Fruit fly (Drosophila melanogaster) whole organism, prepupa: Measurements from ENCODE around the gene CG3603.
A peak's percentile ranks its signal among the peaks of the same experiment; 100 is the strongest.

Experiments used
- Blimp-1 ChIP-seq: fragments of 200-800 bp; sonication (Bioruptor generic); optimal IDR thresholded peaks from 3 replicates; lab custom pipeline; 2017; ENCODE audit warnings: missing biosample characterization, missing genetic modification characterization, mild to moderate bottlenecking, moderate library complexity, missing genetic modification reagents
- CG10631 ChIP-seq: fragments of 200-800 bp; sonication (Bioruptor generic); optimal IDR thresholded peaks from 2 replicates; lab custom pipeline; 2016; ENCODE audit warnings: missing biosample characterization, missing genetic modification characterization
- CG10669 ChIP-seq: fragments of 200-800 bp; sonication (Bioruptor generic); optimal IDR thresholded peaks from 3 replicates; lab custom pipeline; 2018; ENCODE audit warnings: missing biosample characterization, mild to moderate bottlenecking, missing genetic modification characterization, moderate library complexity
- CG11294 ChIP-seq: fragments of 200-800 bp; sonication (Bioruptor generic); IDR thresholded peaks from 2 replicates; pipeline ENCODE4 v1.3.6; 2022; ENCODE audit warnings: missing biosample characterization, missing genetic modification characterization
- CG11762 ChIP-seq: fragments of 200-800 bp; sonication (Bioruptor generic); optimal IDR thresholded peaks from 3 replicates; lab custom pipeline; 2016; ENCODE audit warnings: missing biosample characterization, missing genetic modification characterization; ENCODE audit not compliant: insufficient read depth
- CG11902 ChIP-seq: fragments of 200-800 bp; sonication (Bioruptor generic); optimal IDR thresholded peaks from 3 replicates; lab custom pipeline; 2016; ENCODE audit warnings: missing biosample characterization, missing genetic modification characterization
- CG1621 ChIP-seq: fragments of 200-800 bp; sonication (Bioruptor generic); optimal IDR thresholded peaks from 3 replicates; lab custom pipeline; 2018; ENCODE audit warnings: missing biosample characterization, mild to moderate bottlenecking, missing genetic modification characterization
- CG16779 ChIP-seq: fragments of 200-800 bp; sonication (Bioruptor generic); optimal IDR thresholded peaks from 3 replicates; lab custom pipeline; 2017; ENCODE audit warnings: missing biosample characterization, mild to moderate bottlenecking, missing genetic modification characterization
- CG3032 ChIP-seq: fragments of 200-800 bp; optimal IDR thresholded peaks from 2 replicates; lab custom pipeline; 2019; ENCODE audit warnings: missing biosample characterization, mild to moderate bottlenecking, missing genetic modification characterization, moderate library complexity
- CG31627 ChIP-seq: fragments of 200-800 bp; sonication (Bioruptor generic); optimal IDR thresholded peaks from 3 replicates; lab custom pipeline; 2016; ENCODE audit warnings: missing biosample characterization, missing genetic modification characterization
- CG32006 ChIP-seq: fragments of 200-800 bp; sonication (Bioruptor generic); optimal IDR thresholded peaks from 3 replicates; lab custom pipeline; 2017; ENCODE audit warnings: missing biosample characterization, mild to moderate bottlenecking, missing genetic modification characterization
- CG34406 ChIP-seq: fragments of 200-800 bp; sonication (Bioruptor generic); optimal IDR thresholded peaks from 3 replicates; lab custom pipeline; 2016; ENCODE audit warnings: missing biosample characterization, missing genetic modification characterization
- CG3919 ChIP-seq: fragments of 200-800 bp; sonication (Bioruptor generic); optimal IDR thresholded peaks from 3 replicates; lab custom pipeline; 2016; ENCODE audit warnings: missing biosample characterization, missing genetic modification characterization
- CG6163 ChIP-seq: fragments of 200-800 bp; sonication (Bioruptor generic); IDR thresholded peaks from 3 replicates; pipeline ENCODE4 v1.3.6; 2022; ENCODE audit warnings: missing biosample characterization, missing genetic modification characterization
- CG6276 ChIP-seq: fragments of 200-800 bp; sonication (Bioruptor generic); optimal IDR thresholded peaks from 2 replicates; lab custom pipeline; 2017; ENCODE audit warnings: missing biosample characterization, mild to moderate bottlenecking, missing genetic modification characterization
- CG6792 ChIP-seq: fragments of 200-800 bp; sonication (Bioruptor generic); optimal IDR thresholded peaks from 3 replicates; lab custom pipeline; 2016; ENCODE audit warnings: missing biosample characterization, missing genetic modification characterization
- CG6808 ChIP-seq: fragments of 200-800 bp; sonication (Bioruptor generic); optimal IDR thresholded peaks from 3 replicates; lab custom pipeline; 2017; ENCODE audit warnings: missing biosample characterization, missing genetic modification characterization, mild to moderate bottlenecking, moderate library complexity, missing genetic modification reagents
- CG6854 ChIP-seq: fragments of 200-800 bp; sonication (Bioruptor generic); optimal IDR thresholded peaks from 2 replicates; lab custom pipeline; 2017; ENCODE audit warnings: missing biosample characterization, mild to moderate bottlenecking, missing genetic modification characterization
- CG8119 ChIP-seq: fragments of 200-800 bp; sonication (Bioruptor generic); IDR thresholded peaks from 3 replicates; pipeline ENCODE4 v1.3.6; 2022; ENCODE audit warnings: missing biosample characterization, missing genetic modification characterization
- CG8632 ChIP-seq: fragments of 200-800 bp; sonication (Bioruptor generic); optimal IDR thresholded peaks from 3 replicates; lab custom pipeline; 2016; ENCODE audit warnings: missing biosample characterization, missing genetic modification characterization
- CG9139 ChIP-seq: fragments of 200-800 bp; sonication (Bioruptor generic); optimal IDR thresholded peaks from 3 replicates; lab custom pipeline; 2017; ENCODE audit warnings: missing biosample characterization, mild to moderate bottlenecking, missing genetic modification characterization
- Eip75B ChIP-seq: fragments of 200-800 bp; sonication (Bioruptor generic); optimal IDR thresholded peaks from 3 replicates; lab custom pipeline; 2016; ENCODE audit warnings: missing biosample characterization, missing genetic modification characterization
- Eip93F ChIP-seq: fragments of 200-800 bp; sonication (Bioruptor generic); optimal IDR thresholded peaks from 2 replicates; lab custom pipeline; 2016; ENCODE audit warnings: missing biosample characterization, mild to moderate bottlenecking, missing genetic modification characterization
- Ets21C ChIP-seq: fragments of 200-800 bp; sonication (Bioruptor generic); optimal IDR thresholded peaks from 3 replicates; lab custom pipeline; 2016; ENCODE audit warnings: missing biosample characterization, missing genetic modification characterization
- Ets96B ChIP-seq: fragments of 200-800 bp; optimal IDR thresholded peaks from 2 replicates; lab custom pipeline; 2019; ENCODE audit warnings: missing biosample characterization, mild to moderate bottlenecking, missing genetic modification characterization, moderate library complexity
- Gug ChIP-seq: fragments of 200-800 bp; sonication (Bioruptor generic); IDR thresholded peaks from 2 replicates; pipeline ENCODE4 v1.3.6; 2022; ENCODE audit warnings: missing biosample characterization, missing genetic modification characterization
- Hr39 ChIP-seq: fragments of 200-800 bp; sonication (Bioruptor generic); optimal IDR thresholded peaks from 2 replicates; lab custom pipeline; 2016; ENCODE audit warnings: missing biosample characterization, missing genetic modification characterization
- Hr4 ChIP-seq: fragments of 200-800 bp; sonication (Bioruptor generic); optimal IDR thresholded peaks from 3 replicates; lab custom pipeline; 2016; ENCODE audit warnings: missing biosample characterization, missing genetic modification characterization
- Lpt ChIP-seq: fragments of 200-800 bp; sonication (Bioruptor generic); optimal IDR thresholded peaks from 3 replicates; lab custom pipeline; 2016; ENCODE audit warnings: missing biosample characterization, missing genetic modification characterization
- OdsH ChIP-seq: fragments of 200-800 bp; sonication (Bioruptor generic); optimal IDR thresholded peaks from 3 replicates; lab custom pipeline; 2016; ENCODE audit warnings: missing biosample characterization, missing genetic modification characterization
- Sox102F ChIP-seq: fragments of 200-800 bp; sonication (Bioruptor generic); optimal IDR thresholded peaks from 2 replicates; lab custom pipeline; 2016; ENCODE audit warnings: missing biosample characterization, mild to moderate bottlenecking, missing genetic modification characterization
- Sox14 ChIP-seq: fragments of 200-800 bp; sonication (Bioruptor generic); optimal IDR thresholded peaks from 3 replicates; lab custom pipeline; 2016; ENCODE audit warnings: missing biosample characterization, missing genetic modification characterization
- Sox15 ChIP-seq: fragments of 200-800 bp; sonication (Bioruptor generic); optimal IDR thresholded peaks from 3 replicates; lab custom pipeline; 2016; ENCODE audit warnings: missing biosample characterization, missing genetic modification characterization
- achi ChIP-seq: fragments of 200-800 bp; sonication (Bioruptor generic); optimal IDR thresholded peaks from 3 replicates; lab custom pipeline; 2016; ENCODE audit warnings: missing biosample characterization, missing genetic modification characterization
- acj6 ChIP-seq: fragments of 200-800 bp; sonication (Bioruptor generic); optimal IDR thresholded peaks from 3 replicates; lab custom pipeline; 2016; ENCODE audit warnings: missing biosample characterization, missing genetic modification characterization
- cyc ChIP-seq: fragments of 200-800 bp; sonication (Bioruptor generic); optimal IDR thresholded peaks from 3 replicates; lab custom pipeline; 2016; ENCODE audit warnings: missing biosample characterization, missing genetic modification characterization
- dac ChIP-seq: fragments of 200-800 bp; sonication (Bioruptor generic); optimal IDR thresholded peaks from 2 replicates; lab custom pipeline; 2017; ENCODE audit warnings: missing biosample characterization, mild to moderate bottlenecking, missing genetic modification characterization
- dsx ChIP-seq: fragments of 200-800 bp; optimal IDR thresholded peaks from 3 replicates; lab custom pipeline; 2019; ENCODE audit warnings: missing biosample characterization, mild to moderate bottlenecking, missing genetic modification characterization, moderate library complexity; ENCODE audit not compliant: poor library complexity, severe bottlenecking
- esn ChIP-seq: fragments of 200-800 bp; sonication (Bioruptor generic); optimal IDR thresholded peaks from 2 replicates; lab custom pipeline; 2016; ENCODE audit warnings: missing biosample characterization, mild to moderate bottlenecking, missing genetic modification characterization, moderate library complexity
- fd59A ChIP-seq: fragments of 200-800 bp; sonication (Bioruptor generic); optimal IDR thresholded peaks from 2 replicates; lab custom pipeline; 2017; ENCODE audit warnings: missing biosample characterization, mild to moderate bottlenecking, missing genetic modification characterization, missing genetic modification reagents
- fd85E ChIP-seq: fragments of 200-800 bp; sonication (Bioruptor generic); optimal IDR thresholded peaks from 3 replicates; lab custom pipeline; 2016; ENCODE audit warnings: missing biosample characterization, missing genetic modification characterization
- fkh ChIP-seq: fragments of 200-800 bp; sonication (Bioruptor generic); optimal IDR thresholded peaks from 3 replicates; lab custom pipeline; 2017; ENCODE audit warnings: missing biosample characterization, mild to moderate bottlenecking, missing genetic modification characterization, moderate library complexity
- lz ChIP-seq: fragments of 200-800 bp; sonication (Bioruptor generic); optimal IDR thresholded peaks from 3 replicates; lab custom pipeline; 2016; ENCODE audit warnings: missing biosample characterization, missing genetic modification characterization
- net ChIP-seq: fragments of 200-800 bp; sonication (Bioruptor generic); optimal IDR thresholded peaks from 3 replicates; lab custom pipeline; 2016; ENCODE audit warnings: missing biosample characterization, missing genetic modification characterization
- pdm3 ChIP-seq: fragments of 200-800 bp; sonication (Bioruptor generic); optimal IDR thresholded peaks from 3 replicates; lab custom pipeline; 2016; ENCODE audit warnings: missing biosample characterization, missing genetic modification characterization
- salr ChIP-seq, 2 experiments: fragments of 200-800 bp; sonication (Bioruptor generic); optimal IDR thresholded peaks; 3 replicates each; lab custom pipeline; 2016 to 2018; ENCODE audit warnings: missing biosample characterization in 2 of 2, missing genetic modification characterization in 2 of 2, mild to moderate bottlenecking in 1 of 2
- spab ChIP-seq: fragments of 200-800 bp; sonication (Bioruptor generic); optimal IDR thresholded peaks from 2 replicates; lab custom pipeline; 2017; ENCODE audit warnings: missing biosample characterization, mild to moderate bottlenecking, missing genetic modification characterization, missing genetic modification reagents
- ss ChIP-seq, 2 experiments: fragments of 200-800 bp; sonication (Bioruptor generic); optimal IDR thresholded peaks; 2 replicates in 1 of 2; 3 replicates in 1 of 2; lab custom pipeline; 2017 to 2018; ENCODE audit warnings: mild to moderate bottlenecking in 2 of 2, missing biosample characterization in 2 of 2, missing genetic modification characterization in 2 of 2, moderate library complexity in 1 of 2
- svp ChIP-seq: fragments of 200-800 bp; sonication (Bioruptor generic); peaks from one replicate; lab custom pipeline; 2016; ENCODE audit warnings: missing biosample characterization, missing genetic modification characterization
- topi ChIP-seq: fragments of 200-800 bp; sonication (Bioruptor generic); optimal IDR thresholded peaks from 3 replicates; lab custom pipeline; 2016; ENCODE audit warnings: missing biosample characterization, missing genetic modification characterization
- vri ChIP-seq: fragments of 200-800 bp; sonication (Bioruptor generic); optimal IDR thresholded peaks from 3 replicates; lab custom pipeline; 2016; ENCODE audit warnings: missing biosample characterization, mild to moderate bottlenecking, missing genetic modification characterization

Gene CG3603

DNA sequence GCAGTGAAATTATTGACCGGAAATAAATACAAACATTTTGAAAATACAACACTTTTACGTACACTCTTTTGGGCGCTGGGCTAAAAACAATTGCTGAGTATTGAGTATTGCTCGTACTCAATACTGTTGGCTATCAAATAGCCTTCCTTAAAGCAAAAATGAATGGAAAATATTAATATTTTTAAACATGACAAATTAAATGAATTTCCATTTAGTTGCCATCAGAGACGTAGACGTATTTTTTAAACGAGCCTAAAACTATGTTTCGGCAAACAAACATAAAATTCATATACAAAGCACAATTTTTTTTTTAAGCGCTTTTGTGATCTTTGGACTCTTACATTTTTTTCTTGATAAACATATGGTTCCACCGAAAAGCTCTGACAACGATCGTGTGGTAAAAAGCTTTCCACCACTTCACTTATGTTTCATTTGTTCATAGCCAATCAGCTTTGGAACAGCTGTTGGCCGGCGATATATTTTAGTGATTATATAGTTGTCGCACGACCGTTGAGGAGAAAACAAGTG lies at the start of gene CG3603:
Gene CG3603 (plus strand): TSS at position 490 of the 528 bp plus-strand sequence.
- peak; percentile 78 for TF ChIP-seq svp (GFP tag; lab: Kevin White, UChicago)
- peak; percentile 76 to 85 for TF ChIP-seq ss (GFP tag; optimal IDR thresholded peaks at IDR 0.05; lab: Kevin White, UChicago)
- TF ChIP-seq CG6854 (GFP tag; lab: Kevin White, UChicago): peak; percentile 93
- TF ChIP-seq CG1621: peak; percentile 57
- no peak for TF ChIP-seq fkh
- TF ChIP-seq CG10669 (GFP tag; lab: Kevin White, UChicago): peak; percentile 75
- TF ChIP-seq OdsH (GFP tag; lab: Kevin White, UChicago): peak; percentile 45
- peak; percentile 53 for TF ChIP-seq lz
- TF ChIP-seq pdm3 (GFP tag; lab: Kevin White, UChicago): peak; percentile 46
- TF ChIP-seq Ets96B (tag; lab: Kevin White, UChicago): peak; percentile 55
- no peak for TF ChIP-seq Gug
- TF ChIP-seq achi (GFP tag; lab: Kevin White, UChicago): peak; percentile 52
- peak; percentile 53 for TF ChIP-seq CG3032 (tag; lab: Kevin White, UChicago)
- TF ChIP-seq Eip93F (GFP tag; lab: Kevin White, UChicago): peak; percentile 72
- TF ChIP-seq CG8119 (GFP tag; lab: Robert Waterston, UW): peak; percentile 70
- peak; percentile 48 for TF ChIP-seq esn (GFP tag; lab: Kevin White, UChicago)
- peak; percentile 3 for TF ChIP-seq fd59A
- TF ChIP-seq CG6792 (GFP tag; lab: Kevin White, UChicago): no peak
- TF ChIP-seq Blimp-1 (GFP tag; lab: Kevin White, UChicago): peak; percentile 57
- TF ChIP-seq topi (GFP tag; lab: Kevin White, UChicago): peak; percentile 60
- no peak for TF ChIP-seq CG11902
- TF ChIP-seq Lpt (GFP tag; lab: Kevin White, UChicago): peak; percentile 63
- peak; percentile 70 for TF ChIP-seq CG11762 (GFP tag; lab: Kevin White, UChicago)
- TF ChIP-seq vri (GFP tag; lab: Kevin White, UChicago): peak; percentile 44
- peak; percentile 73; the same call in 2 of the 3 replicates for TF ChIP-seq CG6163 (GFP tag; lab: Robert Waterston, UW)
- TF ChIP-seq Sox102F: peak; percentile 51
- peak; percentile 68 for TF ChIP-seq CG3919 (GFP tag; lab: Kevin White, UChicago)
- TF ChIP-seq CG6808 (GFP tag; lab: Kevin White, UChicago): peak; percentile 81
- TF ChIP-seq CG6276 (GFP tag; lab: Kevin White, UChicago): peak; percentile 93
- peak; percentile 53 for TF ChIP-seq Eip75B (GFP tag; lab: Kevin White, UChicago)
- TF ChIP-seq CG32006 (GFP tag; lab: Kevin White, UChicago): peak; percentile 57
- TF ChIP-seq Sox14 (GFP tag; lab: Kevin White, UChicago): peak; percentile 42
- peak; percentile 35 for TF ChIP-seq cyc (GFP tag; lab: Kevin White, UChicago)
- peak; percentile 25 for TF ChIP-seq fd85E
- peak; percentile 68 for TF ChIP-seq Hr4 (GFP tag; lab: Kevin White, UChicago)
- TF ChIP-seq dac: peak; percentile 48
- TF ChIP-seq CG8632 (GFP tag; lab: Kevin White, UChicago): peak; percentile 46
- peak; percentile 83 for TF ChIP-seq net (GFP tag; lab: Kevin White, UChicago)
- peak; percentile 17 for TF ChIP-seq Hr39 (GFP tag; lab: Kevin White, UChicago)
- peak; percentile 27 for TF ChIP-seq acj6 (GFP tag; lab: Kevin White, UChicago)
- peak; percentile 63 for TF ChIP-seq CG34406 (GFP tag; lab: Kevin White, UChicago)
- TF ChIP-seq CG31627 (GFP tag; lab: Kevin White, UChicago): peak; percentile 20
- TF ChIP-seq Ets21C: no peak
- TF ChIP-seq Sox15: no peak
- peak; percentile 93 for TF ChIP-seq CG9139
- TF ChIP-seq CG10631 (GFP tag; lab: Kevin White, UChicago): no peak
- TF ChIP-seq dsx (GFP tag; lab: Kevin White, UChicago): peak; percentile 13
- no peak for TF ChIP-seq CG11294
- peak; percentile 51 to 62 for TF ChIP-seq salr (GFP tag; optimal IDR thresholded peaks at IDR 0.05; lab: Kevin White, UChicago)
- TF ChIP-seq CG16779: peak; percentile 85
- peak; percentile 77 for TF ChIP-seq spab (GFP tag; lab: Kevin White, UChicago)
